Worm (Caenorhabditis elegans) whole organism, L4/young adult: Measurements from ENCODE around the gene T16G1.9.
A peak's percentile ranks its signal among the peaks of the same experiment; 100 is the strongest.

Experiments
- W03F9.2 ChIP-seq: fragments of 150-350 bp; optimal IDR thresholded peaks from 2 replicates; lab custom pipeline; 2014; ENCODE audit warnings: missing biosample characterization, missing genetic modification characterization
- dao-5 ChIP-seq: sonication (generic microtip); optimal IDR thresholded peaks from 2 replicates; lab custom pipeline; 2016; ENCODE audit warnings: missing genotype, missing genetic modification characterization, moderate library complexity, missing compliant biosample characterization
- him-1 ChIP-seq: sonication (generic microtip); optimal IDR thresholded peaks from 2 replicates; lab custom pipeline; 2016; ENCODE audit warnings: missing genotype, missing genetic modification reagents, missing genetic modification characterization, missing compliant biosample characterization

T16G1.9 gene

ce11 chrV:12934976-12935375, 15.7 kb downstream of the T16G1.9 start, which contains the start of gene T16G1.7:
Gene T16G1.7, minus strand, starts transcription at chrV:12935112.
- TF ChIP-seq W03F9.2 (tag; lab: Kevin White, UChicago) (no peak), him-1 (no peak), dao-5 (tag; lab: Kevin White, UChicago) (no peak)

ce11 chrV:12933654-12934053, 17.0 kb downstream of the T16G1.9 start:
- TF ChIP-seq him-1 (no peak), W03F9.2 (tag; lab: Kevin White, UChicago) (no peak), dao-5 (tag; lab: Kevin White, UChicago) (no peak)

ce11 chrV:12928929-12929532, 21.6 kb downstream of the T16G1.9 start, which contains the start of gene T16G1.2:
Gene T16G1.2, plus strand, starts transcription at chrV:12929482.
- no peak for TF ChIP-seq him-1
- TF ChIP-seq W03F9.2 (tag; lab: Kevin White, UChicago): no peak
- TF ChIP-seq dao-5 (tag; lab: Kevin White, UChicago): no peak

ce11 chrV:12924128-12924527, 26.5 kb downstream of the T16G1.9 start, which contains the start of gene pqn-67:
Gene pqn-67, plus strand, starts transcription at chrV:12924428.
- TF ChIP-seq W03F9.2 (tag; lab: Kevin White, UChicago): no peak
- TF ChIP-seq dao-5 (tag; lab: Kevin White, UChicago): no peak
- TF ChIP-seq him-1: no peak

DNA sequence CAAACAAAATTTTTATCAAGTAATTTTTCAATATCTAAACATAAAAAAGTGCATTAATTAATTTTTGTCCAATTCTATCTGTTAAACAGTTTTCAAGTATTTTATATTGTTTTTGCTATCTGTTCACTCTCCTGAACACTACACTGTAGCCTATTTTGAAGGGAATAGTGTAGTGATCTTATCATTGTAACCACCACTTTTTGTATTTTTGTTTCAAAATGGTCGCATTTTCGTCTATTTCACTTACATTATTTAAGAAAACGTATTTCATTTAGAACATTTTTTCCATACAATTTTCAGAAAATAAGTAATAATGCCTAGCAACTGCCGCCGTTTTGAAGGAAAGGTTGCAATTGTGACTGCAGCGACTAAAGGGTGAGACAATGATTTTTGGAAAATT, 28.4 kb downstream of the T16G1.9 start, which contains the start of gene dhrs-4:
Gene dhrs-4 (plus strand): TSS at position 301 of the 400 bp plus-strand sequence.
- no peak for TF ChIP-seq W03F9.2 (tag; lab: Kevin White, UChicago)
- no peak for TF ChIP-seq him-1
- no peak for TF ChIP-seq dao-5 (tag; lab: Kevin White, UChicago)

DNA sequence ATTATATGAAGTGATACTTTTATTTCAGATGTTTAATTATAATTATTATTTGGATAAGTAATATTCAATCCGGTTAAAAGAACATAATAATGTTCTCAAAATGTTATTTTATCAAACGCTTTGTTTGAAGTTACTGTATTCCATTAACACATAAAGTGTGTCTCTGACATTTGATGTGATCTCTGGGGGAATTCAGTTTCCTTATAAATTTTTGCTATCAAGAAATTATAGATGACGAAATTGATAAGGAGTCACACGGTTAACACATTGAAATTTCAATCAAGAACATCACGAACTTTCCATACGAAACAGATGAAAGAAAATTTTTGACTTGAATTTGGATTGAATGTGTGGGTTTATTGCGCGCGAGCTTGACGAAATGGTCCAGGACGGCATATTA, 29.0 kb downstream of the T16G1.9 start:
- TF ChIP-seq dao-5 (tag; lab: Kevin White, UChicago): no peak
- TF ChIP-seq W03F9.2 (tag; lab: Kevin White, UChicago): no peak
- TF ChIP-seq him-1: no peak

DNA sequence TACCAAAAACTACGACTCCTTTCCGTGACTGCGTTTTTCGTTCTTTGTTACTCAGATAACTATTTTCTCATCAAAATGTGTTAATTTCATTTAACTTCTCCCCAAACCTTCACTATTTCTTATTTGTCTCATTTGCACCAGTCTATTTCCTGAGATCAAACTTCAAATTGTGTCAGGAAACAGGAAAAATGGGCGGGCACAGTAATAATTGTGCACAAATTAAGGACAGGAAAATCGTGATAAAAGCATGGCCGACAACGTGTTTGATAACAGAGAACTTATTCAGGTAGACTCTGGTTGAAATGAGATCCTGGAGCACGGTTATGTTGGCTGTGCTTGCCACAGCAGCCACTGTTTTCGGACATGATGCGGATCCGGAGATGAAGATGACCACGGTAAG, 31.0 kb downstream of the T16G1.9 start, which contains the start of gene lipl-1:
Gene lipl-1 (plus strand): TSS at position 282 of the 400 bp plus-strand sequence.
- TF ChIP-seq W03F9.2 (tag; lab: Kevin White, UChicago) (no peak), him-1 (no peak), dao-5 (tag; lab: Kevin White, UChicago) (no peak)

ce11 chrV:12909544-12910157, 41.0 kb downstream of the T16G1.9 start, which contains the start of gene nid-1:
Gene nid-1, plus strand, starts transcription at chrV:12910107.
- no peak for TF ChIP-seq him-1
- peak; percentile 40 for TF ChIP-seq W03F9.2 (tag; lab: Kevin White, UChicago)
- no peak for TF ChIP-seq dao-5 (tag; lab: Kevin White, UChicago)

- no peak for TF ChIP-seq him-1
- TF ChIP-seq W03F9.2 (tag; lab: Kevin White, UChicago): no peak
- TF ChIP-seq dao-5 (tag; lab: Kevin White, UChicago): no peak
These were observed 42.0 kb downstream of the T16G1.9 start for ce11 chrV:12908614-12909013.

DNA sequence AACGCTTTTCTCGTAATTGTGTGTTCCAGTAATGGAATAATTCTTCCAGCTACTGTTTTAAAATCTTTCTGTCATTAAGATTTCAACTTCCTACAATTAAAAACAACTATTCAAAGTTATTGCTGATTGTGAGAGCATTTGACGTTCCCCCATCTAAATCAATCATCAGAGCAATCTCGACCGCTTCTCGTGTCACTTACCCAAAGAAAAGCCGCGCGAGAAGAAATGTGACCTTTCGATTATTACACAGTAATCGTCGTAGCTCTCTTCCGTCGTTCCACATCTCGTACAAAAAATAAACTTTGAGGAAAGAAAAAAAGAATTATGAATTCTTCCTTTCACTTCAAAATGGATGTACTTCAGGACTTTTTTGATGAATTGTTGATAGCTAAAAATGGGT, 43.2 kb downstream of the T16G1.9 start:
- TF ChIP-seq dao-5 (tag; lab: Kevin White, UChicago) (no peak), W03F9.2 (tag; lab: Kevin White, UChicago) (no peak), him-1 (no peak)

DNA sequence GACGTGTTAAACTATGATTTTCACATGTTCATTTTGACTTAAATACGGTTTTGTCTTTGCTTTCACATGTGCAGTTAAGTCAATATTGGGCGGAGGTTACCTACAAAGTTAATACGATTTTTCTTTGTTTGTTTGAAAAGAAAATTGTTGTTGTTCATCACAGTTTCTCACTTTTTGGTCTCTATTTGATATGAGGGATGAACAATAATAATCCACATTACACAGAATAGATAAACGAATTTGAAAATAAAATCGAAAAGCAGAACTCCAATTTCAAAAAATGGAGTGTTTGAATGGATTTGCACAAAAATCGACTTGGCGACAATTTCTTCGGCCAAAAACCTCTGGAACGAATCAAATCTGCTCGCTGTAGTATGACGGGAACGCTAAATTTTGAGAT, 43.9 kb downstream of the T16G1.9 start, which contains the start of gene ttr-29:
Gene ttr-29 (minus strand): TSS at position 101 of the 400 bp plus-strand sequence.
- TF ChIP-seq dao-5 (tag; lab: Kevin White, UChicago): no peak
- TF ChIP-seq him-1: no peak
- no peak for TF ChIP-seq W03F9.2 (tag; lab: Kevin White, UChicago)

DNA sequence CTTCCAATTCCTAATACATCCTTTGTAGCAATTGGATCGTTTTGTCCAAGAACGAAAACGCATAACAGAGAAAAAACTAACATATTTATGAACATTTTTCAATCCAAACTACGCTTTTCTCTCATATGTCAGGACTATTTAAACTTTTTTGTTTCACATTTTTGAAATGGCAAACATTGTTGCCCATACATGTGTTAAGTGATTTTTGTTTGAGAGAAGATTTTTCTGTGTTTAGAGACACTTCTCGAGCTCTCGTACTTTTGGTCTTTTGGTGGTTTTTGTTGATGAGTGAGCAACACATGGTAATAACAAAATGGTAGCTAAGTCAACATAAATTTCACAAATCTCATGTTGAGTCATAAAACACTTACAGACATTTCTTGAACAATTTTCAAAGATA, 45.6 kb downstream of the T16G1.9 start, which contains the start of gene ttr-28:
Gene ttr-28 (minus strand): TSS at position 101 of the 400 bp plus-strand sequence.
- TF ChIP-seq W03F9.2 (tag; lab: Kevin White, UChicago): no peak
- no peak for TF ChIP-seq him-1
- TF ChIP-seq dao-5 (tag; lab: Kevin White, UChicago): no peak

DNA sequence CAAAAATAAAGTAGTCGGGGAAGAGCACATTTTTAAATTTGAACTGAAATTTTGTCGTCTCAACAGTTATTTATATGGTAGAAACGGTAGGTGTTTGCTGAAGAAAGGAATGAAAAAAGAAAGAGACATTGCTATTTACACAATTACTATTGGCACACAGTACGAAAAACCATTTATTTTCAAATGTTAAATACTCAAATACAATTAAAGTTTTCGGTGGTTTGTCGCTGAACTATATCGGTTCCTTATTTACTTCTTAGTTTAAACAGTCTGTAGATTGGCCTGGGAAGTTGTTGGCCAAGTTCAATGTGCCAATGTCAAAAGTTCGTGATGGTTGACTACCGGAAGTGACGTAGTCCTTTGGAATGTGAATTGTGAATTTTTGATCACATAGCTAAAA, 46.6 kb downstream of the T16G1.9 start, which contains the start of gene ttr-27:
Gene ttr-27 (minus strand): TSS at position 45 of the 400 bp plus-strand sequence.
- TF ChIP-seq dao-5 (tag; lab: Kevin White, UChicago): no peak
- TF ChIP-seq W03F9.2 (tag; lab: Kevin White, UChicago): no peak
- no peak for TF ChIP-seq him-1

DNA sequence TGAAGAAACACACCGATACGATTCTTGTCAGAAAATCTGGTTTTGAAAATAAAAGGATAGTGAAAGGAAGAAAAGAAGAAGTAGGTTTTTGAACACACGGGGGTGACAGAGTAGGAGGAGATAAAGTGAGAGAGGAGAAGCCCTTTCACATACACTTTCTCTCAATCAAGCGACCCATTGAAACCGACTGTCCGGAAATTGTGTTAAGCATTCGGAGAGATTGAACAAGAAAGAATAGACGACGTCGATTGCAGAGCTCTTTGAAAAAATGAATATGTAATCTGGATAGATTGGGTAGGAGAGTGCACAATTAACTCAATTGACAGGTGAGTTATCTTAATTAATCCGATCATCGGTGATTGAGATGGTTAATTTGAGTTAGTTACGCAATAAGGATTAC, 49.4 kb downstream of the T16G1.9 start:
- no peak for TF ChIP-seq dao-5 (tag; lab: Kevin White, UChicago)
- TF ChIP-seq W03F9.2 (tag; lab: Kevin White, UChicago): no peak
- TF ChIP-seq him-1: no peak
